Fruit fly (Drosophila melanogaster) whole organism, prepupa: ENCODE results near the gene CG16959.

Experiments used
- Blimp-1 ChIP-seq: fragments of 200-800 bp; sonication (Bioruptor generic); optimal IDR thresholded peaks from 3 replicates; lab custom pipeline; 2017; ENCODE audit warnings: missing biosample characterization, missing genetic modification characterization, mild to moderate bottlenecking, moderate library complexity, missing genetic modification reagents
- CG10669 ChIP-seq: fragments of 200-800 bp; sonication (Bioruptor generic); optimal IDR thresholded peaks from 3 replicates; lab custom pipeline; 2018; ENCODE audit warnings: missing biosample characterization, mild to moderate bottlenecking, missing genetic modification characterization, moderate library complexity
- CG11294 ChIP-seq: fragments of 200-800 bp; sonication (Bioruptor generic); IDR thresholded peaks from 2 replicates; pipeline ENCODE4 v1.3.6; 2022; ENCODE audit warnings: missing biosample characterization, missing genetic modification characterization
- CG11762 ChIP-seq: fragments of 200-800 bp; sonication (Bioruptor generic); optimal IDR thresholded peaks from 3 replicates; lab custom pipeline; 2016; ENCODE audit warnings: missing biosample characterization, missing genetic modification characterization; ENCODE audit not compliant: insufficient read depth
- CG11902 ChIP-seq: fragments of 200-800 bp; sonication (Bioruptor generic); optimal IDR thresholded peaks from 3 replicates; lab custom pipeline; 2016; ENCODE audit warnings: missing biosample characterization, missing genetic modification characterization
- CG15336 ChIP-seq: fragments of 200-800 bp; sonication (Bioruptor generic); IDR thresholded peaks from 2 replicates; pipeline ENCODE4 v1.3.6; 2022; ENCODE audit warnings: missing biosample characterization, missing genetic modification characterization
- CG1621 ChIP-seq: fragments of 200-800 bp; sonication (Bioruptor generic); optimal IDR thresholded peaks from 3 replicates; lab custom pipeline; 2018; ENCODE audit warnings: missing biosample characterization, mild to moderate bottlenecking, missing genetic modification characterization
- CG16779 ChIP-seq: fragments of 200-800 bp; sonication (Bioruptor generic); optimal IDR thresholded peaks from 3 replicates; lab custom pipeline; 2017; ENCODE audit warnings: missing biosample characterization, mild to moderate bottlenecking, missing genetic modification characterization
- CG3032 ChIP-seq: fragments of 200-800 bp; optimal IDR thresholded peaks from 2 replicates; lab custom pipeline; 2019; ENCODE audit warnings: missing biosample characterization, mild to moderate bottlenecking, missing genetic modification characterization, moderate library complexity
- CG3919 ChIP-seq: fragments of 200-800 bp; sonication (Bioruptor generic); optimal IDR thresholded peaks from 3 replicates; lab custom pipeline; 2016; ENCODE audit warnings: missing biosample characterization, missing genetic modification characterization
- CG4318 ChIP-seq: fragments of 200-800 bp; sonication (Bioruptor generic); optimal IDR thresholded peaks from 3 replicates; lab custom pipeline; 2017; ENCODE audit warnings: missing biosample characterization, mild to moderate bottlenecking, missing genetic modification characterization
- CG6163 ChIP-seq: fragments of 200-800 bp; sonication (Bioruptor generic); IDR thresholded peaks from 3 replicates; pipeline ENCODE4 v1.3.6; 2022; ENCODE audit warnings: missing biosample characterization, missing genetic modification characterization
- CG6792 ChIP-seq: fragments of 200-800 bp; sonication (Bioruptor generic); optimal IDR thresholded peaks from 3 replicates; lab custom pipeline; 2016; ENCODE audit warnings: missing biosample characterization, missing genetic modification characterization
- CG6808 ChIP-seq: fragments of 200-800 bp; sonication (Bioruptor generic); optimal IDR thresholded peaks from 3 replicates; lab custom pipeline; 2017; ENCODE audit warnings: missing biosample characterization, missing genetic modification characterization, mild to moderate bottlenecking, moderate library complexity, missing genetic modification reagents
- CG6854 ChIP-seq: fragments of 200-800 bp; sonication (Bioruptor generic); optimal IDR thresholded peaks from 2 replicates; lab custom pipeline; 2017; ENCODE audit warnings: missing biosample characterization, mild to moderate bottlenecking, missing genetic modification characterization
- CG7368 ChIP-seq: fragments of 200-800 bp; sonication (Bioruptor generic); optimal IDR thresholded peaks from 3 replicates; lab custom pipeline; 2016; ENCODE audit warnings: missing biosample characterization, missing genetic modification characterization
- CG8119 ChIP-seq: fragments of 200-800 bp; sonication (Bioruptor generic); IDR thresholded peaks from 3 replicates; pipeline ENCODE4 v1.3.6; 2022; ENCODE audit warnings: missing biosample characterization, missing genetic modification characterization
- CG8319 ChIP-seq: fragments of 200-800 bp; sonication (Bioruptor generic); optimal IDR thresholded peaks from 3 replicates; lab custom pipeline; 2016; ENCODE audit warnings: missing biosample characterization, missing genetic modification characterization
- CG9139 ChIP-seq: fragments of 200-800 bp; sonication (Bioruptor generic); optimal IDR thresholded peaks from 3 replicates; lab custom pipeline; 2017; ENCODE audit warnings: missing biosample characterization, mild to moderate bottlenecking, missing genetic modification characterization
- Eip75B ChIP-seq: fragments of 200-800 bp; sonication (Bioruptor generic); optimal IDR thresholded peaks from 3 replicates; lab custom pipeline; 2016; ENCODE audit warnings: missing biosample characterization, missing genetic modification characterization
- Eip78C ChIP-seq: fragments of 200-800 bp; sonication (Bioruptor generic); peaks from one replicate; lab custom pipeline; 2016; ENCODE audit warnings: missing biosample characterization, missing genetic modification characterization
- Ets96B ChIP-seq: fragments of 200-800 bp; optimal IDR thresholded peaks from 2 replicates; lab custom pipeline; 2019; ENCODE audit warnings: missing biosample characterization, mild to moderate bottlenecking, missing genetic modification characterization, moderate library complexity
- Gug ChIP-seq: fragments of 200-800 bp; sonication (Bioruptor generic); IDR thresholded peaks from 2 replicates; pipeline ENCODE4 v1.3.6; 2022; ENCODE audit warnings: missing biosample characterization, missing genetic modification characterization
- Hr38 ChIP-seq: sonication (Bioruptor generic); optimal IDR thresholded peaks from 2 replicates; lab custom pipeline; 2016; ENCODE audit warnings: missing biosample characterization, missing genetic modification characterization
- Lpt ChIP-seq: fragments of 200-800 bp; sonication (Bioruptor generic); optimal IDR thresholded peaks from 3 replicates; lab custom pipeline; 2016; ENCODE audit warnings: missing biosample characterization, missing genetic modification characterization
- OdsH ChIP-seq: fragments of 200-800 bp; sonication (Bioruptor generic); optimal IDR thresholded peaks from 3 replicates; lab custom pipeline; 2016; ENCODE audit warnings: missing biosample characterization, missing genetic modification characterization
- Smox ChIP-seq: fragments of 200-800 bp; sonication (Bioruptor generic); optimal IDR thresholded peaks from 3 replicates; lab custom pipeline; 2016; ENCODE audit warnings: missing biosample characterization, missing genetic modification characterization
- Sox102F ChIP-seq: fragments of 200-800 bp; sonication (Bioruptor generic); optimal IDR thresholded peaks from 2 replicates; lab custom pipeline; 2016; ENCODE audit warnings: missing biosample characterization, mild to moderate bottlenecking, missing genetic modification characterization
- Sox14 ChIP-seq: fragments of 200-800 bp; sonication (Bioruptor generic); optimal IDR thresholded peaks from 3 replicates; lab custom pipeline; 2016; ENCODE audit warnings: missing biosample characterization, missing genetic modification characterization
- Sox15 ChIP-seq: fragments of 200-800 bp; sonication (Bioruptor generic); optimal IDR thresholded peaks from 3 replicates; lab custom pipeline; 2016; ENCODE audit warnings: missing biosample characterization, missing genetic modification characterization
- achi ChIP-seq: fragments of 200-800 bp; sonication (Bioruptor generic); optimal IDR thresholded peaks from 3 replicates; lab custom pipeline; 2016; ENCODE audit warnings: missing biosample characterization, missing genetic modification characterization
- cyc ChIP-seq: fragments of 200-800 bp; sonication (Bioruptor generic); optimal IDR thresholded peaks from 3 replicates; lab custom pipeline; 2016; ENCODE audit warnings: missing biosample characterization, missing genetic modification characterization
- dac ChIP-seq: fragments of 200-800 bp; sonication (Bioruptor generic); optimal IDR thresholded peaks from 2 replicates; lab custom pipeline; 2017; ENCODE audit warnings: missing biosample characterization, mild to moderate bottlenecking, missing genetic modification characterization
- dsx ChIP-seq: fragments of 200-800 bp; optimal IDR thresholded peaks from 3 replicates; lab custom pipeline; 2019; ENCODE audit warnings: missing biosample characterization, mild to moderate bottlenecking, missing genetic modification characterization, moderate library complexity; ENCODE audit not compliant: poor library complexity, severe bottlenecking
- eg ChIP-seq: fragments of 200-800 bp; sonication (Bioruptor generic); IDR thresholded peaks from 3 replicates; pipeline ENCODE4 v1.3.6; 2022; ENCODE audit warnings: missing biosample characterization, missing genetic modification characterization
- esn ChIP-seq: fragments of 200-800 bp; sonication (Bioruptor generic); optimal IDR thresholded peaks from 2 replicates; lab custom pipeline; 2016; ENCODE audit warnings: missing biosample characterization, mild to moderate bottlenecking, missing genetic modification characterization, moderate library complexity
- fd59A ChIP-seq: fragments of 200-800 bp; sonication (Bioruptor generic); optimal IDR thresholded peaks from 2 replicates; lab custom pipeline; 2017; ENCODE audit warnings: missing biosample characterization, mild to moderate bottlenecking, missing genetic modification characterization, missing genetic modification reagents
- fkh ChIP-seq: fragments of 200-800 bp; sonication (Bioruptor generic); optimal IDR thresholded peaks from 3 replicates; lab custom pipeline; 2017; ENCODE audit warnings: missing biosample characterization, mild to moderate bottlenecking, missing genetic modification characterization, moderate library complexity
- lz ChIP-seq: fragments of 200-800 bp; sonication (Bioruptor generic); optimal IDR thresholded peaks from 3 replicates; lab custom pipeline; 2016; ENCODE audit warnings: missing biosample characterization, missing genetic modification characterization
- net ChIP-seq: fragments of 200-800 bp; sonication (Bioruptor generic); optimal IDR thresholded peaks from 3 replicates; lab custom pipeline; 2016; ENCODE audit warnings: missing biosample characterization, missing genetic modification characterization
- pdm3 ChIP-seq: fragments of 200-800 bp; sonication (Bioruptor generic); optimal IDR thresholded peaks from 3 replicates; lab custom pipeline; 2016; ENCODE audit warnings: missing biosample characterization, missing genetic modification characterization
- spab ChIP-seq: fragments of 200-800 bp; sonication (Bioruptor generic); optimal IDR thresholded peaks from 2 replicates; lab custom pipeline; 2017; ENCODE audit warnings: missing biosample characterization, mild to moderate bottlenecking, missing genetic modification characterization, missing genetic modification reagents
- ss ChIP-seq, 2 experiments: fragments of 200-800 bp; sonication (Bioruptor generic); optimal IDR thresholded peaks; 2 replicates in 1 of 2; 3 replicates in 1 of 2; lab custom pipeline; 2017 to 2018; ENCODE audit warnings: mild to moderate bottlenecking in 2 of 2, missing biosample characterization in 2 of 2, missing genetic modification characterization in 2 of 2, moderate library complexity in 1 of 2
- svp ChIP-seq: fragments of 200-800 bp; sonication (Bioruptor generic); peaks from one replicate; lab custom pipeline; 2016; ENCODE audit warnings: missing biosample characterization, missing genetic modification characterization
- topi ChIP-seq: fragments of 200-800 bp; sonication (Bioruptor generic); optimal IDR thresholded peaks from 3 replicates; lab custom pipeline; 2016; ENCODE audit warnings: missing biosample characterization, missing genetic modification characterization
- vri ChIP-seq: fragments of 200-800 bp; sonication (Bioruptor generic); optimal IDR thresholded peaks from 3 replicates; lab custom pipeline; 2016; ENCODE audit warnings: missing biosample characterization, mild to moderate bottlenecking, missing genetic modification characterization

The CG16959 gene

DNA sequence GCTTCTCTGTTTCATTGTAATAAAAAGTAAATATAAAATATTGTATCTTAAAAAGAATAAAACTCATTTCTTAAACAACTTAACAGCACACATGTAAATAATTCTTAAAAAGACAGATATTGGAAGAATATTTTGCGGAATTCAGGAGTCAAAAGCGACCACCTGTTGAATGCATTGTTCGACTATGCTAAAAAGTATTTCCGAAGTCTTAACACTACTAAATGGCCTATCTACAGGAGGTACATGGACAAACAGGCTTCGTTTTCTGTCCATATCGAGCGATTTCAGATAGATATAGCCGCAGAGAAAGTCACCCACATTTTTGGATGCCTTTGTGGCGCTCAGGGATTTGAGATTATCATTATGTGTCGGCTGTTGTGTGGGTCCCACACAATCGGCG is 18.0 kb upstream of the CG16959 start:
- TF ChIP-seq Eip78C (GFP tag; lab: Kevin White, UChicago) (peak; percentile 23), dac (no peak)

dm6 chr3L:15142004-15142890 is 17.1 kb upstream of the CG16959 start, which contains the start of gene Pdi:
Gene Pdi (minus strand): TSS chr3L:15142840.
- TF ChIP-seq achi (GFP tag; lab: Kevin White, UChicago), result peak; percentile 23
- no peak for TF ChIP-seq CG1621 (tag; lab: Kevin White, UChicago)
- no peak for TF ChIP-seq Gug
- no peak for TF ChIP-seq CG3919
- TF ChIP-seq Eip75B (GFP tag; lab: Kevin White, UChicago), result peak; percentile 29
- peak in 1 of 2 experiments; percentile 16 for TF ChIP-seq ss (GFP tag; optimal IDR thresholded peaks at IDR 0.05; lab: Kevin White, UChicago)
- peak; percentile 20 for TF ChIP-seq dsx (GFP tag; lab: Kevin White, UChicago)
- TF ChIP-seq Lpt (GFP tag; lab: Kevin White, UChicago), result no peak
- no peak for TF ChIP-seq dac
- no peak for TF ChIP-seq CG11294 (GFP tag; lab: Robert Waterston, UW)
- TF ChIP-seq eg (GFP tag; lab: Robert Waterston, UW), result no peak; the same call in 2 of the 3 replicates
- no peak for TF ChIP-seq CG4318 (GFP tag; lab: Kevin White, UChicago)
- peak; percentile 37 for TF ChIP-seq Sox102F (GFP tag; lab: Kevin White, UChicago)
- peak; percentile 35 for TF ChIP-seq esn (GFP tag; lab: Kevin White, UChicago)
- peak; percentile 81 for TF ChIP-seq Eip78C (GFP tag; lab: Kevin White, UChicago)
- peak; percentile 2 for TF ChIP-seq cyc (GFP tag; lab: Kevin White, UChicago)
- TF ChIP-seq Blimp-1 (GFP tag; lab: Kevin White, UChicago), result peak; percentile 9
- TF ChIP-seq CG15336 (GFP tag; lab: Robert Waterston, UW), result peak; percentile 12; the same call in 1 of the 2 replicates
- TF ChIP-seq spab (GFP tag; lab: Kevin White, UChicago), result no peak
- no peak for TF ChIP-seq pdm3 (GFP tag; lab: Kevin White, UChicago)
- TF ChIP-seq Sox15, result no peak
- no peak for TF ChIP-seq Ets96B
- no peak for TF ChIP-seq fd59A (GFP tag; lab: Kevin White, UChicago)
- TF ChIP-seq CG9139 (GFP tag; lab: Kevin White, UChicago), result no peak
- peak; percentile 16 for TF ChIP-seq lz (GFP tag; lab: Kevin White, UChicago)
- TF ChIP-seq CG7368 (GFP tag; lab: Kevin White, UChicago), result no peak
- TF ChIP-seq vri (GFP tag; lab: Kevin White, UChicago), result peak; percentile 57
- no peak for TF ChIP-seq CG8119 (GFP tag; lab: Robert Waterston, UW)
- peak; percentile 40; the same call in 2 of the 3 replicates for TF ChIP-seq CG6163
- peak; percentile 82 for TF ChIP-seq svp (GFP tag; lab: Kevin White, UChicago)
- TF ChIP-seq CG11762 (GFP tag; lab: Kevin White, UChicago), result no peak
- peak; percentile 41 for TF ChIP-seq CG6854 (GFP tag; lab: Kevin White, UChicago)
- TF ChIP-seq fkh (GFP tag; lab: Kevin White, UChicago), result no peak
- TF ChIP-seq CG6792 (GFP tag; lab: Kevin White, UChicago), result no peak
- no peak for TF ChIP-seq Smox (GFP tag; lab: Kevin White, UChicago)
- TF ChIP-seq CG11902 (GFP tag; lab: Kevin White, UChicago), result no peak
- TF ChIP-seq Hr38 (GFP tag; lab: Kevin White, UChicago), result no peak
- TF ChIP-seq CG8319 (GFP tag; lab: Kevin White, UChicago), result no peak
- peak; percentile 23 for TF ChIP-seq CG16779 (tag; lab: Kevin White, UChicago)
- no peak for TF ChIP-seq OdsH (GFP tag; lab: Kevin White, UChicago)
- TF ChIP-seq CG10669 (GFP tag; lab: Kevin White, UChicago), result no peak
- TF ChIP-seq CG6808 (GFP tag; lab: Kevin White, UChicago), result peak; percentile 9
- TF ChIP-seq CG3032 (tag; lab: Kevin White, UChicago), result peak; percentile 20
- TF ChIP-seq Sox14, result no peak
- peak; percentile 53 for TF ChIP-seq topi (GFP tag; lab: Kevin White, UChicago)
- peak; percentile 15 for TF ChIP-seq net (GFP tag; lab: Kevin White, UChicago)
- TF ChIP-seq, all 60 proteins: peak for 20
